Worm (Caenorhabditis elegans) whole organism, early embryonic: ENCODE measurements around the gene srb-5.

Experiments
- B0310.2 ChIP-seq: sonication (generic microtip); optimal IDR thresholded peaks from 2 replicates; lab custom pipeline; 2016; ENCODE audit warnings: mild to moderate bottlenecking, missing genetic modification characterization, missing compliant biosample characterization
- aly-1 ChIP-seq: sonication (generic microtip); optimal IDR thresholded peaks from 2 replicates; lab custom pipeline; 2016; ENCODE audit warnings: missing genetic modification characterization, missing compliant biosample characterization
- ama-1 ChIP-seq: fragments of 150-350 bp; optimal IDR thresholded peaks from 2 replicates; lab custom pipeline; 2014
- ceh-13 ChIP-seq: fragments of 200-800 bp; sonication (Bioruptor generic); optimal IDR thresholded peaks from 2 replicates; lab custom pipeline; 2018; ENCODE audit warnings: mild to moderate bottlenecking, missing genetic modification characterization, missing compliant biosample characterization
- flt-1 ChIP-seq: fragments of 200-800 bp; sonication (Bioruptor generic); IDR thresholded peaks from 2 replicates; pipeline ENCODE4 v1.3.6; 2022; ENCODE audit warnings: missing genetic modification characterization, missing compliant biosample characterization
- hmg-4 ChIP-seq: fragments of 200-800 bp; sonication (Bioruptor generic); optimal IDR thresholded peaks from 2 replicates; lab custom pipeline; 2018; ENCODE audit warnings: mild to moderate bottlenecking, missing genetic modification characterization, missing compliant biosample characterization
- hnd-1 ChIP-seq: sonication (generic microtip); optimal IDR thresholded peaks from 2 replicates; lab custom pipeline; 2016; ENCODE audit warnings: missing genetic modification characterization, missing compliant biosample characterization
- pes-1 ChIP-seq: fragments of 200-800 bp; sonication (Bioruptor generic); IDR thresholded peaks from 2 replicates; pipeline ENCODE4 v1.3.6; 2022; ENCODE audit warnings: missing genetic modification reagents, missing genetic modification characterization, missing compliant biosample characterization
- scrt-1 ChIP-seq: fragments of 200-800 bp; sonication (Bioruptor generic); IDR thresholded peaks from 2 replicates; pipeline ENCODE4 v1.3.6; 2022; ENCODE audit warnings: missing genetic modification characterization, missing compliant biosample characterization
- sea-1 ChIP-seq: fragments of 200-800 bp; sonication (Bioruptor generic); conservative IDR thresholded peaks from 2 replicates; pipeline ENCODE4 v1.3.6; 2022; ENCODE audit warnings: missing genetic modification characterization, missing compliant biosample characterization
- tbx-11 ChIP-seq: fragments of 200-800 bp; sonication (Bioruptor generic); IDR thresholded peaks from 2 replicates; pipeline ENCODE4 v1.3.6; 2022; ENCODE audit warnings: missing genetic modification characterization, missing compliant biosample characterization

DNA sequence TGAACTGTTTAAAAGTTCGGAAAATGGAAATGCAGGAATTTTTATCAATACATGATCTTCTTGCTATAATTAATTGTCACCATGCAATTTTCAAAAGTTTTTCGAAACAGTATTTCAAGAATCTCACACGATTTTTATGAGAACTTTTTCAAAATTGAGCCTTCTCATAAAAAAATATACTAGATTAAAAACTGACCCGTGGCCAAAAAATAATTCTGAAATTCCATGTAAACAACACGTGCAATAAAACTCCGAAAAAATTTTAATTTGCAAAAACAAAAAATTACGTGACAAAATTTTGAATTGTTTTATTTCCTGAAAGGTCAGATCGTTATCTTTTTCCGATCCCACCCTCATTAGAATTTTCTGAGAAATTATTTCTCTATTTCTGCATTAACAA, 32.3 kb upstream of the srb-5 start, which contains the start of gene C34F11.5:
- TF ChIP-seq ama-1 (lab: Kevin White, UChicago), result no peak
- TF ChIP-seq sea-1, result no peak
- no peak for TF ChIP-seq ceh-13
- no peak for TF ChIP-seq hnd-1
- TF ChIP-seq aly-1 (tag; lab: Kevin White, UChicago), result no peak
- TF ChIP-seq B0310.2 (tag; lab: Kevin White, UChicago), result no peak
- TF ChIP-seq scrt-1, result no peak
- TF ChIP-seq pes-1 (GFP tag; lab: Robert Waterston, UW), result no peak
- TF ChIP-seq flt-1 (GFP tag; lab: Robert Waterston, UW), result no peak
- TF ChIP-seq tbx-11 (GFP tag; lab: Robert Waterston, UW), result no peak
- TF ChIP-seq hmg-4 (GFP tag; lab: Kevin White, UChicago), result no peak
